1 fruit fly cellular context compared by ENCODE assay signal in the genomic region with DNA sequence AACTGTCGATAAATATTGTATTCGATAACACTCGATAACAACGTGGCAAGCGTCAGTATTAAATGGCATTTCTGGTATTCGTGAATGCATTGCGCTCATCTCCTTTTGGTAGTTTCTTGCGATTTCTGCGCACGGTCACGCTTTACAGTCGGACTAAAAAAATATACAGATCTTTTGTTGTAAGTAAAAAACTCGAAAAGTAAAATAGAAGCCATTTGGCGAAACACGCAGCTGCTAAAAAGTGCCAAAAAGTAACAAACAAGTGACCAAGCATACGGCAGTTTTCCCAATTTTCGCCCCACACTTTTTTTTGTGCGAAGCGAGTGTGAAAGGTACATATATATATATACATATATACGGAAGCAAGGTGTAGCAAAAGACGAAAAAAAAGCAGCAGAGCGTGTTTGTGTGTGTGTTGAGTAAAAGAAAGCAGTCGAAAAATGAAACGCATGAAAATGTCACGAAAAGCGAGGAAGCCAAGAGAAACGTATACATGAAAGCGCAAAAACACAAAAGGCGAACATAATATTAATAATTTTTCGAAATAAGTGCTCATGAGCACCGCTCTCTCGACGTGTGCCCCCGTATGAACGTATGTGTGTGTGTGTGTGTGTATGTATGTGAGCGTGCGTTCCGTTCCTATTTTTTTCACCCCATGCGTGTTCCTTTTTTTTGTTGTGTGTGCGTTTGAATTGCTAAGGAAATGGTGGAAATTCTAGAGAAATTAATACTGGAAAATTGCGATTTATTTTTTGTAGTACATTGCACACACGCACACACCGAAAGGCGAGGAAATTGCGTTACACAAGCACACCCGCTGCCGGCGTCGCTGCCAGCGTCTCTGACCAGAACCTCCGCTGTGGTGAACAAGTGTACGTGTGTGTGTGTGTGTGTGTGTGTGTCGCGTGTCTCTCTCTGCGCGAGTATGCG.
TF ChIP-seq lines count a peak whose summit lies in the region.

Gene sgg (plus strand): TSS at position 106 of the 930 bp plus-strand sequence.

TF ChIP-seq in whole organism, embryonic, 481 proteins besides CTCF, POLR2A, EP300 and RAD21 (continued from another document and continues in another):
- TF ChIP-seq CG2875 (GFP tag; optimal IDR thresholded peaks at IDR 0.05; lab: Kevin White, UChicago) (no peak), Hmr (GFP tag; optimal IDR thresholded peaks at IDR 0.05; lab: Kevin White, UChicago) (no peak), tio (GFP tag; optimal IDR thresholded peaks at IDR 0.05; lab: Kevin White, UChicago) (no peak), Chrac-16 (GFP tag; optimal IDR thresholded peaks at IDR 0.05; lab: Kevin White, UChicago) (no peak), Meics (GFP tag; optimal IDR thresholded peaks at IDR 0.05; lab: Kevin White, UChicago) (no peak), Dp (GFP tag; optimal IDR thresholded peaks at IDR 0.05; lab: Kevin White, UChicago) (peak; percentile 51), Mrtf (GFP tag; IDR thresholded peaks at IDR 0.05; lab: Robert Waterston, UW) (no peak), gce (GFP tag; IDR thresholded peaks at IDR 0.05; lab: Robert Waterston, UW) (no peak), pan (optimal IDR thresholded peaks at IDR 0.05; lab: Kevin White, UChicago) (no peak), pan (GFP tag; optimal IDR thresholded peaks at IDR 0.05 in 1 of 2, IDR thresholded peaks at IDR 0.05 in 1 of 2) (no peak), bcd (GFP tag; optimal IDR thresholded peaks at IDR 0.05; lab: Kevin White, UChicago) (no peak), CG43689 (GFP tag; IDR thresholded peaks at IDR 0.05; lab: Robert Waterston, UW) (no peak), bsh (GFP tag; optimal IDR thresholded peaks at IDR 0.05; lab: Kevin White, UChicago) (no peak), CG12104 (GFP tag; optimal IDR thresholded peaks at IDR 0.05; lab: Kevin White, UChicago) (no peak), Doc3 (GFP tag; IDR thresholded peaks at IDR 0.05; lab: Robert Waterston, UW; ENCODE audit: partially characterized antibody) (no peak), cad (GFP tag; optimal IDR thresholded peaks at IDR 0.05; lab: Kevin White, UChicago) (no peak), scrt (GFP tag; optimal IDR thresholded peaks at IDR 0.05; lab: Kevin White, UChicago) (no peak), CG30020 (tag; optimal IDR thresholded peaks at IDR 0.05; lab: Kevin White, UChicago) (peak; percentile 51), Sox102F (GFP tag; optimal IDR thresholded peaks at IDR 0.05; lab: Kevin White, UChicago) (no peak), CG1602 (GFP tag; optimal IDR thresholded peaks at IDR 0.05; lab: Kevin White, UChicago) (no peak), kah (GFP tag; optimal IDR thresholded peaks at IDR 0.05; lab: Kevin White, UChicago) (no peak), sima (GFP tag; optimal IDR thresholded peaks at IDR 0.05; lab: Kevin White, UChicago) (no peak), ac (GFP tag; optimal IDR thresholded peaks at IDR 0.05; lab: Kevin White, UChicago) (no peak), CG7987 (GFP tag; optimal IDR thresholded peaks at IDR 0.05; lab: Kevin White, UChicago) (peak; percentile 9), CG32772 (GFP tag; IDR thresholded peaks at IDR 0.05; lab: Robert Waterston, UW) (no peak), CG31388 (GFP tag; optimal IDR thresholded peaks at IDR 0.05; lab: Kevin White, UChicago) (no peak), Dfd (GFP tag; optimal IDR thresholded peaks at IDR 0.05; lab: Kevin White, UChicago) (no peak), Abd-B (GFP tag; optimal IDR thresholded peaks at IDR 0.05; lab: Kevin White, UChicago) (no peak), CG10543 (GFP tag; optimal IDR thresholded peaks at IDR 0.05; lab: Kevin White, UChicago) (no peak), Hr3 (GFP tag; optimal IDR thresholded peaks at IDR 0.05; lab: Kevin White, UChicago) (no peak), maf-S (GFP tag; optimal IDR thresholded peaks at IDR 0.05; lab: Kevin White, UChicago) (no peak), CG16815 (GFP tag; optimal IDR thresholded peaks at IDR 0.05; lab: Kevin White, UChicago) (no peak), CG8388 (GFP tag; optimal IDR thresholded peaks at IDR 0.05; lab: Kevin White, UChicago) (no peak), E2f1 (GFP tag; IDR thresholded peaks at IDR 0.05; lab: Robert Waterston, UW) (no peak), Lim3 (GFP tag; IDR thresholded peaks at IDR 0.05; lab: Robert Waterston, UW) (no peak), CG8924 (tag; optimal IDR thresholded peaks at IDR 0.05; lab: Kevin White, UChicago) (peak; percentile 25), CG9437 (GFP tag; optimal IDR thresholded peaks at IDR 0.05; lab: Kevin White, UChicago) (no peak), sob (GFP tag; IDR thresholded peaks at IDR 0.05; lab: Robert Waterston, UW) (no peak), CG3726 (GFP tag; IDR thresholded peaks at IDR 0.05; lab: Robert Waterston, UW) (no peak), CG7271 (tag; optimal IDR thresholded peaks at IDR 0.05; lab: Kevin White, UChicago) (no peak), CG4282 (GFP tag; optimal IDR thresholded peaks at IDR 0.05; lab: Kevin White, UChicago) (no peak), rib (GFP tag; IDR thresholded peaks at IDR 0.05; lab: Robert Waterston, UW) (no peak), CG2678 (tag; optimal IDR thresholded peaks at IDR 0.05; lab: Kevin White, UChicago) (no peak), CG12659 (GFP tag; optimal IDR thresholded peaks at IDR 0.05; lab: Kevin White, UChicago) (peak; percentile 75), CG8478 (optimal IDR thresholded peaks at IDR 0.05; lab: Kevin White, UChicago) (peak; percentile 93), ewg (GFP tag; optimal IDR thresholded peaks at IDR 0.05; lab: Kevin White, UChicago) (no peak), esg (GFP tag; conservative IDR thresholded peaks at IDR 0.05; lab: Robert Waterston, UW) (no peak), sug (tag; optimal IDR thresholded peaks at IDR 0.05; lab: Kevin White, UChicago) (no peak), CG9876 (GFP tag; optimal IDR thresholded peaks at IDR 0.05; lab: Kevin White, UChicago) (no peak), Fer3 (tag; optimal IDR thresholded peaks at IDR 0.05; lab: Kevin White, UChicago) (no peak), CG8290 (GFP tag; optimal IDR thresholded peaks at IDR 0.05; lab: Kevin White, UChicago) (no peak), CG8290 (tag; optimal IDR thresholded peaks at IDR 0.05; lab: Kevin White, UChicago) (no peak), ci (GFP tag; IDR thresholded peaks at IDR 0.05; lab: Robert Waterston, UW) (no peak), da (GFP tag; optimal IDR thresholded peaks at IDR 0.05; lab: Kevin White, UChicago) (no peak), crc (GFP tag; optimal IDR thresholded peaks at IDR 0.05; lab: Kevin White, UChicago) (no peak), CG12299 (tag; optimal IDR thresholded peaks at IDR 0.05; lab: Kevin White, UChicago) (no peak), CG4854 (GFP tag; optimal IDR thresholded peaks at IDR 0.05; lab: Kevin White, UChicago) (no peak), NC2α (GFP tag; optimal IDR thresholded peaks at IDR 0.05; lab: Kevin White, UChicago) (no peak), Fer2 (tag; optimal IDR thresholded peaks at IDR 0.05; lab: Kevin White, UChicago) (no peak), knrl (GFP tag; IDR thresholded peaks at IDR 0.05; lab: Robert Waterston, UW; ENCODE audit: partially characterized antibody) (no peak), Stat92E (GFP tag; optimal IDR thresholded peaks at IDR 0.05; lab: Kevin White, UChicago) (no peak), h (optimal IDR thresholded peaks at IDR 0.05; lab: Kevin White, UChicago) (no peak), Vsx1 (GFP tag; optimal IDR thresholded peaks at IDR 0.05; lab: Kevin White, UChicago) (no peak), Ptx1 (GFP tag; IDR thresholded peaks at IDR 0.05; lab: Robert Waterston, UW) (no peak), ara (GFP tag; IDR thresholded peaks at IDR 0.05; lab: Robert Waterston, UW) (peak; percentile 20; the same call in 1 of the 2 replicates), B-H1 (GFP tag; IDR thresholded peaks at IDR 0.05; lab: Robert Waterston, UW) (no peak), gro (GFP tag; optimal IDR thresholded peaks at IDR 0.05; lab: Kevin White, UChicago) (no peak), oc (tag; optimal IDR thresholded peaks at IDR 0.05; lab: Kevin White, UChicago) (no peak), HLH4C (GFP tag; IDR thresholded peaks at IDR 0.05; lab: Robert Waterston, UW; ENCODE audit: partially characterized antibody) (no peak; the same call in 2 of the 3 replicates), CG10654 (GFP tag; optimal IDR thresholded peaks at IDR 0.05; lab: Kevin White, UChicago) (no peak), schlank (tag; optimal IDR thresholded peaks at IDR 0.05; lab: Kevin White, UChicago) (no peak), Scr (GFP tag; IDR thresholded peaks at IDR 0.05; lab: Robert Waterston, UW; ENCODE audit: partially characterized antibody) (peak; percentile 26; the same call in 1 of the 2 replicates), zfh1 (GFP tag; IDR thresholded peaks at IDR 0.05; lab: Robert Waterston, UW) (no peak), tx (GFP tag; optimal IDR thresholded peaks at IDR 0.05; lab: Kevin White, UChicago) (no peak), PHDP (tag; optimal IDR thresholded peaks at IDR 0.05; lab: Kevin White, UChicago) (no peak), ato (GFP tag; IDR thresholded peaks at IDR 0.05; lab: Robert Waterston, UW; ENCODE audit: partially characterized antibody) (no peak), dmrt11E (tag; optimal IDR thresholded peaks at IDR 0.05; lab: Kevin White, UChicago) (no peak), gsb (GFP tag; IDR thresholded peaks at IDR 0.05; lab: Robert Waterston, UW) (no peak), CG32532 (GFP tag; IDR thresholded peaks at IDR 0.05; lab: Robert Waterston, UW) (no peak), chinmo (GFP tag; IDR thresholded peaks at IDR 0.05; lab: Robert Waterston, UW; ENCODE audit: partially characterized antibody) (0 out of 4 replicates have a peak, but pooled peaks have one; percentile 53), jumu (GFP tag; optimal IDR thresholded peaks at IDR 0.05; lab: Kevin White, UChicago) (no peak), NFAT (GFP tag; IDR thresholded peaks at IDR 0.05; lab: Robert Waterston, UW) (no peak), CG2116 (GFP tag; optimal IDR thresholded peaks at IDR 0.05; lab: Kevin White, UChicago) (peak; percentile 47), tup (GFP tag; optimal IDR thresholded peaks at IDR 0.05; lab: Kevin White, UChicago) (no peak), MBD-R2 (GFP tag; IDR thresholded peaks at IDR 0.05; lab: Robert Waterston, UW) (peak; percentile 18; the same call in 1 of the 2 replicates), nmo (GFP tag; optimal IDR thresholded peaks at IDR 0.05; lab: Kevin White, UChicago) (peak; percentile 33), CG9215 (GFP tag; IDR thresholded peaks at IDR 0.05; lab: Robert Waterston, UW) (no peak), Med (GFP tag; lab: Kevin White, UChicago) (peak; percentile 77), Sin3A (optimal IDR thresholded peaks at IDR 0.05; lab: Kevin White, UChicago) (peak; percentile 12), CG6254 (GFP tag; optimal IDR thresholded peaks at IDR 0.05; lab: Kevin White, UChicago) (no peak), NK7.1 (GFP tag; optimal IDR thresholded peaks at IDR 0.05; lab: Kevin White, UChicago) (no peak), CG13287 (GFP tag; IDR thresholded peaks at IDR 0.05; lab: Robert Waterston, UW; ENCODE audit: partially characterized antibody) (peak; percentile 49), ftz-f1 (GFP tag; optimal IDR thresholded peaks at IDR 0.05; lab: Kevin White, UChicago) (no peak), CG4707 (GFP tag; optimal IDR thresholded peaks at IDR 0.05; lab: Kevin White, UChicago) (no peak), CG4617 (GFP tag; optimal IDR thresholded peaks at IDR 0.05; lab: Kevin White, UChicago; ENCODE audit: borderline replicate concordance) (peak; percentile 53), CG4328 (GFP tag; optimal IDR thresholded peaks at IDR 0.05; lab: Kevin White, UChicago) (no peak), her (GFP tag; optimal IDR thresholded peaks at IDR 0.05; lab: Kevin White, UChicago) (no peak), CG6683 (GFP tag; optimal IDR thresholded peaks at IDR 0.05; lab: Kevin White, UChicago) (no peak), kay (GFP tag; optimal IDR thresholded peaks at IDR 0.05; lab: Kevin White, UChicago) (no peak), slou (GFP tag; optimal IDR thresholded peaks at IDR 0.05; lab: Kevin White, UChicago) (no peak), Nf-YC (tag; optimal IDR thresholded peaks at IDR 0.05; lab: Kevin White, UChicago) (no peak), p53 (GFP tag; optimal IDR thresholded peaks at IDR 0.05; lab: Kevin White, UChicago) (no peak), Bgb (GFP tag; IDR thresholded peaks at IDR 0.05; lab: Robert Waterston, UW; ENCODE audit: partially characterized antibody) (peak; percentile 42; the same call in 1 of the 2 replicates), TFAM (GFP tag; optimal IDR thresholded peaks at IDR 0.05; lab: Kevin White, UChicago) (no peak), CG4404 (GFP tag; IDR thresholded peaks at IDR 0.05; lab: Robert Waterston, UW) (no peak), dmrt99B (tag; optimal IDR thresholded peaks at IDR 0.05; lab: Kevin White, UChicago) (no peak), sens (GFP tag; lab: Kevin White, UChicago) (peak; percentile 40), chn (GFP tag; optimal IDR thresholded peaks at IDR 0.05; lab: Kevin White, UChicago) (no peak), CG15479 (GFP tag; optimal IDR thresholded peaks at IDR 0.05; lab: Kevin White, UChicago) (no peak), CG11696 (GFP tag; IDR thresholded peaks at IDR 0.05; lab: Robert Waterston, UW) (no peak), seq (GFP tag; IDR thresholded peaks at IDR 0.05; lab: Robert Waterston, UW) (no peak), lmd (GFP tag; IDR thresholded peaks at IDR 0.05; lab: Robert Waterston, UW) (no peak), tll (GFP tag; optimal IDR thresholded peaks at IDR 0.05; lab: Kevin White, UChicago) (no peak), Aef1 (GFP tag; IDR thresholded peaks at IDR 0.05; lab: Robert Waterston, UW) (no peak), CG4424 (GFP tag; optimal IDR thresholded peaks at IDR 0.05; lab: Kevin White, UChicago) (no peak), ham (GFP tag; IDR thresholded peaks at IDR 0.05; lab: Robert Waterston, UW) (no peak), caup (GFP tag; optimal IDR thresholded peaks at IDR 0.05; lab: Kevin White, UChicago; ENCODE audit: severe bottlenecking) (no peak), CG17912 (GFP tag; optimal IDR thresholded peaks at IDR 0.05; lab: Kevin White, UChicago) (no peak), ATbp (GFP tag; optimal IDR thresholded peaks at IDR 0.05; lab: Kevin White, UChicago) (no peak), MESR4 (GFP tag; optimal IDR thresholded peaks at IDR 0.05; lab: Kevin White, UChicago) (peak; percentile 73), CG7357 (GFP tag; IDR thresholded peaks at IDR 0.05; lab: Robert Waterston, UW) (no peak), run (tag; optimal IDR thresholded peaks at IDR 0.05; lab: Kevin White, UChicago) (no peak), CG12391 (tag; optimal IDR thresholded peaks at IDR 0.05; lab: Kevin White, UChicago) (no peak), CG18011 (GFP tag; optimal IDR thresholded peaks at IDR 0.05; lab: Kevin White, UChicago) (no peak), Sry-β (GFP tag; optimal IDR thresholded peaks at IDR 0.05; lab: Kevin White, UChicago) (no peak)
